Worm (Caenorhabditis elegans) whole organism, midembryonic: ENCODE results near the gene F59B2.9.

ENCODE experiments used
- cog-1 ChIP-seq: sonication (generic microtip); optimal IDR thresholded peaks from 2 replicates; lab custom pipeline; 2016; ENCODE audit warnings: missing genetic modification characterization, missing compliant biosample characterization
- flt-1 ChIP-seq: fragments of 200-800 bp; sonication (Bioruptor generic); IDR thresholded peaks from 2 replicates; pipeline ENCODE4 v1.3.6; 2022; ENCODE audit warnings: missing genetic modification characterization, missing compliant biosample characterization
- med-1 ChIP-seq: sonication (generic microtip); optimal IDR thresholded peaks from 2 replicates; lab custom pipeline; 2017; ENCODE audit warnings: missing genetic modification characterization, mild to moderate bottlenecking, missing compliant biosample characterization, antibody characterized with exemption, missing genetic modification reagents; ENCODE audit not compliant: insufficient read depth
- ref-1 ChIP-seq: fragments of 200-800 bp; sonication (Bioruptor generic); conservative IDR thresholded peaks from 2 replicates; pipeline ENCODE4 v1.3.6; 2022; ENCODE audit warnings: missing genetic modification reagents, missing genetic modification characterization, missing compliant biosample characterization
- tab-1 ChIP-seq: fragments of 200-800 bp; sonication (Bioruptor generic); IDR thresholded peaks from 2 replicates; pipeline ENCODE4 v1.3.6; 2022; ENCODE audit warnings: missing genetic modification characterization, missing compliant biosample characterization
- ztf-23 ChIP-seq: fragments of 200-800 bp; sonication (Bioruptor generic); IDR thresholded peaks from 2 replicates; pipeline ENCODE4 v1.3.6; 2022; ENCODE audit warnings: missing genetic modification reagents, missing genetic modification characterization, missing compliant biosample characterization

DNA sequence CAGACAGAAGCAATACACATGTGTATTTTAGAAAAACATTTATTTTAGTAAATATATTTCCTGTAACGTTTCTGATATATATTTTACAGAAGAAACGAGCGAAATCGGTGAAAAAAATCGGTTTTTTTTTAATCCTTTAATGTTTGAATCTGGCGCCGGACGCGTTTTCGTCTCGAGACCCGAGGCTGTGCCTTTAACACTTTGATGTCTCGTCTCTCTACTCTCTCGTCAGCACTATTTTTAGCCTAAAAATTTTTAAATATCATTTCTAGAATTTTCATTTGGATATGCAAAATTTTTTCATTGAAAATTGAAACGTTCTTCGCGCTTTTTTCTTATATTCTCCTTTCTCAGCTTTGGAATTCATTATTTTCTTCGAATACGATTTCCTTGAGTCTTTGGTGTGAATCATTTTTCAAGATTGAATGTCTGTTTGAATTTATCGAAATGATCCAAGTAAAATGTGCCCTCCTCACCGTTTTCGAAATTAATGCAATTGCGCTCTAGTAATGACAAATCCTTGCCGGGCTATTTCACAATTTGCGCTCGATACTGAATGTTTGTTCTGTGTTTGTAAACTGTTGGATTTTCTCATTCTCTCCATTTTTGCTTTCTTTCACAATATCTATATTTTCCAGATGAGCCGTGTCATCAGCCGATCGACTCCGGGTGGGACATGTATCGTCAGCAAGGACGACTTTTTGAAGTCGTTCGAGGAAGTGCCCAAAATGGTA, 42.4 kb upstream of the F59B2.9 start, which contains the start of gene cls-2:
- TF ChIP-seq med-1 (GFP tag; lab: Kevin White, UChicago) (no peak), ztf-23 (GFP tag; lab: Robert Waterston, UW) (no peak), tab-1 (GFP tag; lab: Robert Waterston, UW) (no peak), flt-1 (GFP tag; lab: Robert Waterston, UW) (no peak), ref-1 (GFP tag; lab: Robert Waterston, UW) (no peak), cog-1 (tag; lab: Kevin White, UChicago) (no peak)
